Worm (Caenorhabditis elegans) whole organism, L2 larva: Measurements from ENCODE around the gene chil-11.

Source experiments
- C34F6.9 ChIP-seq: fragments of 150-350 bp; optimal IDR thresholded peaks from 2 replicates; lab custom pipeline; 2014; ENCODE audit warnings: missing biosample characterization, missing genetic modification characterization
- F13H6.1 ChIP-seq: sonication (generic microtip); optimal IDR thresholded peaks from 2 replicates; lab custom pipeline; 2016; ENCODE audit warnings: missing genetic modification characterization, missing compliant biosample characterization
- R02D3.7 ChIP-seq: fragments of 150-350 bp; optimal IDR thresholded peaks from 2 replicates; lab custom pipeline; 2014; ENCODE audit warnings: missing biosample characterization, missing genetic modification characterization
- Y55F3AM.14 ChIP-seq: fragments of 200-800 bp; sonication (Bioruptor generic); optimal IDR thresholded peaks from 2 replicates; lab custom pipeline; 2018; ENCODE audit warnings: mild to moderate bottlenecking, missing genetic modification characterization, missing compliant biosample characterization
- ZK546.5 ChIP-seq: sonication (generic microtip); optimal IDR thresholded peaks from 2 replicates; lab custom pipeline; 2017; ENCODE audit warnings: missing biosample characterization, missing genetic modification characterization
- alr-1 ChIP-seq: fragments of 150-350 bp; optimal IDR thresholded peaks from 2 replicates; lab custom pipeline; 2014; ENCODE audit warnings: missing biosample characterization, missing genetic modification characterization
- aly-2 ChIP-seq: fragments of 150-350 bp; optimal IDR thresholded peaks from 2 replicates; lab custom pipeline; 2014; ENCODE audit warnings: missing biosample characterization, missing genetic modification characterization
- ama-1 ChIP-seq: fragments of 150-350 bp; optimal IDR thresholded peaks from 2 replicates; lab custom pipeline; 2018; ENCODE audit warnings: inconsistent platforms
- blmp-1 ChIP-seq: sonication (generic microtip); optimal IDR thresholded peaks from 2 replicates; lab custom pipeline; 2017; ENCODE audit warnings: missing genetic modification characterization, mild to moderate bottlenecking, missing compliant biosample characterization, antibody characterized with exemption, moderate library complexity; ENCODE audit not compliant: insufficient read depth
- ceh-16 ChIP-seq: fragments of 150-350 bp; optimal IDR thresholded peaks from 2 replicates; lab custom pipeline; 2014; ENCODE audit warnings: missing biosample characterization, missing genetic modification characterization
- ceh-82 ChIP-seq: fragments of 150-350 bp; optimal IDR thresholded peaks from 2 replicates; lab custom pipeline; 2014; ENCODE audit warnings: missing biosample characterization, missing genetic modification characterization
- crh-2 ChIP-seq: sonication (generic microtip); optimal IDR thresholded peaks from 2 replicates; lab custom pipeline; 2017; ENCODE audit warnings: missing biosample characterization, missing genetic modification characterization
- dmd-4 ChIP-seq: sonication (generic microtip); optimal IDR thresholded peaks from 2 replicates; lab custom pipeline; 2017; ENCODE audit warnings: missing biosample characterization, missing genetic modification characterization
- egl-27 ChIP-seq: sonication (generic microtip); optimal IDR thresholded peaks from 3 replicates; lab custom pipeline; 2017; ENCODE audit warnings: missing biosample characterization, missing genetic modification reagents, missing genetic modification characterization
- elt-1 ChIP-seq: fragments of 150-350 bp; optimal IDR thresholded peaks from 2 replicates; lab custom pipeline; 2014; ENCODE audit warnings: missing biosample characterization, missing genetic modification characterization
- elt-3 ChIP-seq: sonication (generic microtip); optimal IDR thresholded peaks from 2 replicates; lab custom pipeline; 2017; ENCODE audit warnings: missing biosample characterization, missing genetic modification characterization
- fos-1 ChIP-seq: fragments of 150-350 bp; optimal IDR thresholded peaks from 2 replicates; lab custom pipeline; 2014; ENCODE audit warnings: missing biosample characterization, missing genetic modification characterization
- gmeb-1 ChIP-seq: fragments of 150-350 bp; optimal IDR thresholded peaks from 2 replicates; lab custom pipeline; 2014; ENCODE audit warnings: missing biosample characterization, missing genetic modification characterization
- lin-13 ChIP-seq: fragments of 150-350 bp; optimal IDR thresholded peaks from 2 replicates; lab custom pipeline; 2014; ENCODE audit warnings: missing biosample characterization, missing genetic modification reagents, missing genetic modification characterization
- lin-39 ChIP-seq: fragments of 150-350 bp; optimal IDR thresholded peaks from 2 replicates; lab custom pipeline; 2014; ENCODE audit warnings: missing biosample characterization, missing genetic modification reagents, missing genetic modification characterization
- lsy-2 ChIP-seq, 2 experiments: fragments of 150-350 bp in 1 of 2; sonication (generic microtip) in 1 of 2; optimal IDR thresholded peaks; 2 replicates each; lab custom pipeline; 2014 to 2017; ENCODE audit warnings: missing biosample characterization in 2 of 2, missing genetic modification characterization in 2 of 2
- mab-5 ChIP-seq: fragments of 150-350 bp; optimal IDR thresholded peaks from 2 replicates; lab custom pipeline; 2014; ENCODE audit warnings: missing biosample characterization, missing genetic modification characterization
- mbf-1 ChIP-seq: sonication (generic microtip); optimal IDR thresholded peaks from 2 replicates; lab custom pipeline; 2017; ENCODE audit warnings: missing biosample characterization, missing genetic modification characterization
- mdl-1 ChIP-seq, 2 experiments: fragments of 150-350 bp in 1 of 2; sonication (generic microtip) in 1 of 2; optimal IDR thresholded peaks; 2 replicates each; lab custom pipeline; 2017; ENCODE audit warnings: missing biosample characterization in 2 of 2, missing genetic modification characterization in 2 of 2
- nhr-11 ChIP-seq: fragments of 150-350 bp; optimal IDR thresholded peaks from 2 replicates; lab custom pipeline; 2014; ENCODE audit warnings: missing biosample characterization, missing genetic modification characterization
- nhr-12 ChIP-seq: fragments of 150-350 bp; optimal IDR thresholded peaks from 2 replicates; lab custom pipeline; 2014; ENCODE audit warnings: missing biosample characterization, missing genetic modification characterization
- nhr-129 ChIP-seq: fragments of 150-350 bp; optimal IDR thresholded peaks from 2 replicates; lab custom pipeline; 2014; ENCODE audit warnings: missing biosample characterization, missing genetic modification characterization
- nhr-21 ChIP-seq: fragments of 150-350 bp; optimal IDR thresholded peaks from 2 replicates; lab custom pipeline; 2014; ENCODE audit warnings: missing biosample characterization, missing genetic modification characterization
- nhr-23 ChIP-seq: fragments of 150-350 bp; optimal IDR thresholded peaks from 2 replicates; lab custom pipeline; 2014; ENCODE audit warnings: missing biosample characterization, missing genetic modification reagents, missing genetic modification characterization
- nhr-25 ChIP-seq: fragments of 150-350 bp; sonication (generic microtip); optimal IDR thresholded peaks from 3 replicates; lab custom pipeline; 2014; ENCODE audit warnings: missing biosample characterization, missing genetic modification characterization
- nhr-6 ChIP-seq: fragments of 150-350 bp; optimal IDR thresholded peaks from 2 replicates; lab custom pipeline; 2014; ENCODE audit warnings: missing biosample characterization, missing genetic modification characterization
- nhr-77 ChIP-seq: fragments of 150-350 bp; optimal IDR thresholded peaks from 2 replicates; lab custom pipeline; 2014; ENCODE audit warnings: missing biosample characterization, missing genetic modification characterization
- peb-1 ChIP-seq: fragments of 150-350 bp; optimal IDR thresholded peaks from 2 replicates; lab custom pipeline; 2014; ENCODE audit warnings: missing biosample characterization, missing genetic modification characterization
- skn-1 ChIP-seq: sonication (generic microtip); optimal IDR thresholded peaks from 2 replicates; lab custom pipeline; 2017; ENCODE audit warnings: missing biosample characterization, missing genetic modification characterization
- sma-3 ChIP-seq: sonication (generic microtip); optimal IDR thresholded peaks from 2 replicates; lab custom pipeline; 2016; ENCODE audit warnings: missing genetic modification reagents, missing genetic modification characterization, missing compliant biosample characterization
- sma-9 ChIP-seq, 2 experiments: fragments of 150-350 bp in 1 of 2; sonication (generic microtip) in 1 of 2; optimal IDR thresholded peaks; 2 replicates each; lab custom pipeline; 2014 to 2016; ENCODE audit warnings: missing genetic modification characterization in 2 of 2, mild to moderate bottlenecking in 1 of 2, missing biosample characterization in 1 of 2, missing compliant biosample characterization in 1 of 2, missing genetic modification reagents in 1 of 2, moderate library complexity in 1 of 2
- snpc-4 ChIP-seq: fragments of 150-350 bp; optimal IDR thresholded peaks from 2 replicates; lab custom pipeline; 2014; ENCODE audit warnings: missing biosample characterization, missing genetic modification characterization
- unc-39 ChIP-seq: fragments of 150-350 bp; optimal IDR thresholded peaks from 2 replicates; lab custom pipeline; 2014; ENCODE audit warnings: missing biosample characterization, missing genetic modification characterization
- unc-55 ChIP-seq: fragments of 150-350 bp; sonication (generic microtip); optimal IDR thresholded peaks from 3 replicates; lab custom pipeline; 2014; ENCODE audit warnings: missing biosample characterization, missing genetic modification reagents, missing genetic modification characterization
- unc-62 ChIP-seq: fragments of 150-350 bp; optimal IDR thresholded peaks from 2 replicates; lab custom pipeline; 2014; ENCODE audit warnings: missing biosample characterization, missing genetic modification reagents, missing genetic modification characterization
- zag-1 ChIP-seq: fragments of 150-350 bp; optimal IDR thresholded peaks from 2 replicates; lab custom pipeline; 2014; ENCODE audit warnings: missing biosample characterization, missing genetic modification characterization
- ztf-1 ChIP-seq: fragments of 200-800 bp; sonication (Bioruptor generic); conservative IDR thresholded peaks from 2 replicates; pipeline ENCODE4 v1.3.6; 2022; ENCODE audit warnings: missing genetic modification characterization, missing compliant biosample characterization
- ztf-11 ChIP-seq: sonication (generic microtip); optimal IDR thresholded peaks from 2 replicates; lab custom pipeline; 2017; ENCODE audit warnings: missing biosample characterization, missing genetic modification characterization
- ztf-4 ChIP-seq: fragments of 150-350 bp; optimal IDR thresholded peaks from 2 replicates; lab custom pipeline; 2014; ENCODE audit warnings: missing biosample characterization, missing genetic modification characterization

Gene chil-11

ce11 chrIV:5762770-5763169, 21.6 kb downstream of the chil-11 start:
- TF ChIP-seq nhr-21 (tag; lab: Kevin White, UChicago), result peak; percentile 36
- peak; percentile 4 for TF ChIP-seq gmeb-1 (tag; lab: Kevin White, UChicago)
- TF ChIP-seq ZK546.5 (tag; lab: Kevin White, UChicago), result no peak
- no peak for TF ChIP-seq snpc-4 (tag; lab: Kevin White, UChicago)
- peak; percentile 50 for TF ChIP-seq crh-2
- TF ChIP-seq nhr-25 (tag; lab: Kevin White, UChicago), result peak; percentile 43
- peak; percentile 34 for TF ChIP-seq nhr-129 (tag; lab: Kevin White, UChicago)
- no peak for TF ChIP-seq sma-3
- TF ChIP-seq nhr-6 (tag; lab: Kevin White, UChicago), result no peak
- peak; percentile 88 for TF ChIP-seq sma-9 (GFP tag; optimal IDR thresholded peaks at IDR 0.05; lab: Kevin White, UChicago)
- no peak for TF ChIP-seq sma-9 (tag; optimal IDR thresholded peaks at IDR 0.05; lab: Kevin White, UChicago)
- TF ChIP-seq fos-1 (tag; lab: Kevin White, UChicago), result peak; percentile 82
- TF ChIP-seq F13H6.1 (tag; lab: Kevin White, UChicago), result peak; percentile 11
- no peak for TF ChIP-seq dmd-4
- no peak for TF ChIP-seq nhr-12

- no peak for TF ChIP-seq Y55F3AM.14 (GFP tag; lab: Kevin White, UChicago)
- TF ChIP-seq sma-9 (GFP tag; optimal IDR thresholded peaks at IDR 0.05; lab: Kevin White, UChicago), result peak; percentile 98
- no peak for TF ChIP-seq sma-9 (tag; optimal IDR thresholded peaks at IDR 0.05; lab: Kevin White, UChicago)
- TF ChIP-seq elt-3 (tag; lab: Kevin White, UChicago), result no peak
- TF ChIP-seq unc-39 (tag; lab: Kevin White, UChicago), result no peak
- no peak for TF ChIP-seq ztf-11 (tag; lab: Kevin White, UChicago)
- peak in 1 of 2 experiments; percentile 16 for TF ChIP-seq mdl-1 (tag; optimal IDR thresholded peaks at IDR 0.05; lab: Kevin White, UChicago)
- TF ChIP-seq ceh-82 (tag; lab: Kevin White, UChicago), result no peak
- no peak for TF ChIP-seq nhr-12
- no peak for TF ChIP-seq zag-1 (tag; lab: Kevin White, UChicago)
- no peak for TF ChIP-seq mab-5 (tag; lab: Kevin White, UChicago)
- TF ChIP-seq skn-1 (tag; lab: Kevin White, UChicago), result no peak
- TF ChIP-seq R02D3.7 (tag; lab: Kevin White, UChicago), result no peak
- no peak for TF ChIP-seq ama-1
- no peak for TF ChIP-seq nhr-77
- no peak for TF ChIP-seq nhr-23
- TF ChIP-seq lsy-2 (tag; optimal IDR thresholded peaks at IDR 0.05; lab: Kevin White, UChicago), result peak in 1 of 2 experiments; percentile 14
- TF ChIP-seq sma-3, result peak; percentile 81
- peak; percentile 88 for TF ChIP-seq nhr-25 (tag; lab: Kevin White, UChicago)
- TF ChIP-seq crh-2, result peak; percentile 88
- peak; percentile 95 for TF ChIP-seq blmp-1 (tag; lab: Kevin White, UChicago)
- TF ChIP-seq egl-27 (tag; lab: Kevin White, UChicago), result peak; percentile 51
- peak; percentile 68 for TF ChIP-seq nhr-6 (tag; lab: Kevin White, UChicago)
- TF ChIP-seq aly-2, result no peak
- no peak for TF ChIP-seq ZK546.5 (tag; lab: Kevin White, UChicago)
- TF ChIP-seq dmd-4, result no peak
- no peak for TF ChIP-seq snpc-4 (tag; lab: Kevin White, UChicago)
- no peak for TF ChIP-seq lin-13
- peak; percentile 67 for TF ChIP-seq fos-1 (tag; lab: Kevin White, UChicago)
- TF ChIP-seq lin-39 (tag; lab: Kevin White, UChicago), result no peak
- TF ChIP-seq mbf-1 (tag; lab: Kevin White, UChicago), result no peak
- TF ChIP-seq elt-1 (tag; lab: Kevin White, UChicago), result no peak
- TF ChIP-seq C34F6.9 (tag; lab: Kevin White, UChicago), result no peak
- no peak for TF ChIP-seq ceh-16 (tag; lab: Kevin White, UChicago)
- TF ChIP-seq gmeb-1 (tag; lab: Kevin White, UChicago), result peak; percentile 0
- peak; percentile 97 for TF ChIP-seq nhr-21 (tag; lab: Kevin White, UChicago)
Observed at ce11 chrIV:5764392-5764791, 23.2 kb downstream of the chil-11 start.

ce11 chrIV:5765652-5766051, 24.5 kb downstream of the chil-11 start:
- TF ChIP-seq C34F6.9 (tag; lab: Kevin White, UChicago) (no peak), nhr-11 (tag; lab: Kevin White, UChicago) (no peak), snpc-4 (tag; lab: Kevin White, UChicago) (no peak), unc-62 (GFP tag; lab: Kevin White, UChicago) (no peak), lin-39 (tag; lab: Kevin White, UChicago) (no peak), aly-2 (no peak), sma-3 (peak; percentile 25), nhr-6 (tag; lab: Kevin White, UChicago) (no peak), lin-13 (no peak), peb-1 (tag; lab: Kevin White, UChicago) (no peak), zag-1 (tag; lab: Kevin White, UChicago) (no peak), mdl-1 (tag; optimal IDR thresholded peaks at IDR 0.05; lab: Kevin White, UChicago) (no peak), nhr-12 (no peak), ceh-16 (tag; lab: Kevin White, UChicago) (peak; percentile 3), nhr-77 (no peak), fos-1 (tag; lab: Kevin White, UChicago) (peak; percentile 52), ztf-4 (tag; lab: Kevin White, UChicago) (no peak), ztf-1 (GFP tag; lab: Robert Waterston, UW) (no peak), egl-27 (tag; lab: Kevin White, UChicago) (peak; percentile 17), unc-39 (tag; lab: Kevin White, UChicago) (no peak), gmeb-1 (tag; lab: Kevin White, UChicago) (peak; percentile 18), alr-1 (tag; lab: Kevin White, UChicago) (no peak), ama-1 (no peak), unc-55 (GFP tag; lab: Kevin White, UChicago) (no peak), ceh-82 (tag; lab: Kevin White, UChicago) (no peak), elt-3 (tag; lab: Kevin White, UChicago) (no peak), blmp-1 (tag; lab: Kevin White, UChicago) (peak; percentile 93), Y55F3AM.14 (GFP tag; lab: Kevin White, UChicago) (no peak), skn-1 (tag; lab: Kevin White, UChicago) (no peak), R02D3.7 (tag; lab: Kevin White, UChicago) (no peak), crh-2 (peak; percentile 53), mbf-1 (tag; lab: Kevin White, UChicago) (no peak)
